Fruit fly (Drosophila melanogaster) whole organism, wandering third instar larva: Measurements from ENCODE around the gene CG8420.

Experiments used
- Dfd ChIP-seq: fragments of >200 bp; optimal IDR thresholded peaks from 2 replicates; lab custom pipeline; 2017; ENCODE audit warnings: missing biosample characterization, missing genetic modification characterization
- Vsx2 ChIP-seq: fragments of 200-300, 225-300 bp; sonication (Bioruptor generic); optimal IDR thresholded peaks from 2 replicates; lab custom pipeline; 2018; ENCODE audit warnings: missing biosample characterization, missing genetic modification characterization; ENCODE audit not compliant: partially characterized antibody
- h ChIP-seq: fragments of 200-800 bp; sonication (Bioruptor generic); optimal IDR thresholded peaks from 3 replicates; lab custom pipeline; 2016; ENCODE audit warnings: missing biosample characterization, mild to moderate bottlenecking, missing genetic modification characterization
- pan ChIP-seq: fragments of >200 bp; optimal IDR thresholded peaks from 2 replicates; lab custom pipeline; 2017
- usp ChIP-seq: fragments of >200 bp; optimal IDR thresholded peaks from 2 replicates; lab custom pipeline; 2017; ENCODE audit warnings: missing biosample characterization, missing genetic modification characterization

DNA sequence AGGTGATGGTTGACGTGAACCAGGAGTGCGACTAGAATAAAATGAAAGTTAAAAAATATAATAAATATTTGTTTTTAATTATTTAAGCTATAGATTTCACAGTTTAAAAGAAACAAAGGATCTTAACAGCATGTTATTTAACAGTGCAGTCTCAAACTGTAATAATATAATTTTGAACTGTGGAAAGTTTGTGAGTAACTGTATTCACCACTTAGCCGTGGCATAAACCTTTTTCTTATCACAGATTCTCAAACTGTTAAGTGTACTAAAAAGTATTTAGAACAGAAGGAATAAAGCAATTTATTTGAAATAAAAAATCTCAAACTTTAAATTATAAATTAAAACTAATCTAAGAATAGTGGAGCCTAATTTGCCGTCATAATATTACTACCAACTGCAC lies 32.2 kb upstream of the CG8420 start:
- no peak for TF ChIP-seq Vsx2 (GFP tag; lab: Kevin White, UChicago)
- TF ChIP-seq usp (GFP tag; lab: Kevin White, UChicago), result no peak
- no peak for TF ChIP-seq pan
- TF ChIP-seq Dfd (GFP tag; lab: Kevin White, UChicago), result no peak
- TF ChIP-seq h (GFP tag; lab: Kevin White, UChicago), result no peak
